Fruit fly (Drosophila melanogaster) whole organism, embryonic: ENCODE results near the gene SP555.

Experiments
- Asciz ChIP-seq: fragments of 200-800 bp; sonication (Bioruptor generic); optimal IDR thresholded peaks from 2 replicates; lab custom pipeline; 2017; ENCODE audit warnings: missing biosample characterization, mild to moderate bottlenecking, missing genetic modification characterization, missing genetic modification reagents
- B-H2 ChIP-seq: fragments of 200-800 bp; sonication (Bioruptor generic); optimal IDR thresholded peaks from 2 replicates; lab custom pipeline; 2018; ENCODE audit warnings: missing biosample characterization, mild to moderate bottlenecking, missing genetic modification characterization
- CG11456 ChIP-seq: fragments of 200-800 bp; sonication (Bioruptor generic); IDR thresholded peaks from 3 replicates; pipeline ENCODE4 v1.3.6; 2022; ENCODE audit warnings: missing biosample characterization, missing genetic modification characterization
- CG11560 ChIP-seq: fragments of 200-800 bp; sonication (Bioruptor generic); IDR thresholded peaks from 3 replicates; pipeline ENCODE4 v1.3.6; 2022; ENCODE audit warnings: missing biosample characterization, missing genetic modification characterization
- CG14710 ChIP-seq: fragments of 200-800 bp; sonication (Bioruptor generic); optimal IDR thresholded peaks from 3 replicates; lab custom pipeline; 2019; ENCODE audit warnings: missing biosample characterization, mild to moderate bottlenecking, missing genetic modification characterization, moderate library complexity
- CG17568 ChIP-seq: fragments of 200-800 bp; sonication (Bioruptor generic); optimal IDR thresholded peaks from 2 replicates; lab custom pipeline; 2018; ENCODE audit warnings: missing biosample characterization, mild to moderate bottlenecking, missing genetic modification characterization, moderate library complexity
- CG2199 ChIP-seq: fragments of 200-800 bp; sonication (Bioruptor generic); IDR thresholded peaks from 3 replicates; pipeline ENCODE4 v1.3.6; 2022; ENCODE audit warnings: missing biosample characterization, missing genetic modification characterization
- CG32767 ChIP-seq: fragments of 200-800 bp; sonication (Bioruptor generic); IDR thresholded peaks from 2 replicates; pipeline ENCODE4 v1.3.6; 2022; ENCODE audit warnings: missing biosample characterization, missing genetic modification characterization
- CG3281 ChIP-seq: fragments of 200-800 bp; sonication (Bioruptor generic); optimal IDR thresholded peaks from 3 replicates; lab custom pipeline; 2017; ENCODE audit warnings: missing biosample characterization, mild to moderate bottlenecking, missing genetic modification characterization
- CG4730 ChIP-seq: fragments of 200-800 bp; sonication (Bioruptor generic); IDR thresholded peaks from 2 replicates; pipeline ENCODE4 v1.3.6; 2022; ENCODE audit warnings: missing biosample characterization, missing genetic modification characterization
- CG7357 ChIP-seq: fragments of 200-800 bp; sonication (Bioruptor generic); IDR thresholded peaks from 3 replicates; pipeline ENCODE4 v1.3.6; 2022; ENCODE audit warnings: missing biosample characterization, missing genetic modification characterization
- CG8281 ChIP-seq: fragments of 200-800 bp; sonication (Bioruptor generic); optimal IDR thresholded peaks from 2 replicates; lab custom pipeline; 2018; ENCODE audit warnings: missing biosample characterization, mild to moderate bottlenecking, missing genetic modification characterization, moderate library complexity
- CG8359 ChIP-seq: fragments of 200-800 bp; sonication (Bioruptor generic); optimal IDR thresholded peaks from 2 replicates; lab custom pipeline; 2017; ENCODE audit warnings: missing biosample characterization, mild to moderate bottlenecking, missing genetic modification characterization, borderline replicate concordance
- CG8388 ChIP-seq: fragments of 200-800 bp; sonication (Bioruptor generic); optimal IDR thresholded peaks from 2 replicates; lab custom pipeline; 2019; ENCODE audit warnings: missing biosample characterization, mild to moderate bottlenecking, missing genetic modification characterization, moderate library complexity
- CG8478 ChIP-seq: fragments of >200 bp; optimal IDR thresholded peaks from 2 replicates; lab custom pipeline; 2018
- Camta ChIP-seq: fragments of 200-800 bp; sonication (Bioruptor generic); optimal IDR thresholded peaks from 2 replicates; lab custom pipeline; 2016; ENCODE audit warnings: missing biosample characterization, missing genetic modification characterization
- CrebB ChIP-seq: fragments of 200-800 bp; sonication (Bioruptor generic); optimal IDR thresholded peaks from 3 replicates; lab custom pipeline; 2018; ENCODE audit warnings: missing biosample characterization, mild to moderate bottlenecking, missing genetic modification characterization
- D19B ChIP-seq: fragments of 200-800 bp; sonication (Bioruptor generic); optimal IDR thresholded peaks from 2 replicates; lab custom pipeline; 2017; ENCODE audit warnings: missing biosample characterization, mild to moderate bottlenecking, missing genetic modification characterization
- Dp ChIP-seq: fragments of 200-800 bp; sonication (Bioruptor generic); optimal IDR thresholded peaks from 2 replicates; lab custom pipeline; 2018; ENCODE audit warnings: missing biosample characterization, mild to moderate bottlenecking, missing genetic modification characterization, moderate library complexity
- Drgx ChIP-seq: fragments of 200-800 bp; sonication (Bioruptor generic); IDR thresholded peaks from 2 replicates; pipeline ENCODE4 v1.3.6; 2022; ENCODE audit warnings: missing biosample characterization, missing genetic modification characterization
- ERR ChIP-seq: fragments of 200-800 bp; sonication (Bioruptor generic); optimal IDR thresholded peaks from 2 replicates; lab custom pipeline; 2016; ENCODE audit warnings: missing biosample characterization, missing genetic modification characterization
- H15 ChIP-seq: fragments of 200-800 bp; sonication (Bioruptor generic); IDR thresholded peaks from 3 replicates; pipeline ENCODE4 v1.3.6; 2022; ENCODE audit warnings: missing biosample characterization, missing genetic modification characterization
- Hmr ChIP-seq: fragments of 200-800 bp; sonication (Bioruptor generic); optimal IDR thresholded peaks from 3 replicates; lab custom pipeline; 2017; ENCODE audit warnings: mild to moderate bottlenecking, missing biosample characterization, missing genetic modification reagents, missing genetic modification characterization
- MTF-1 ChIP-seq: fragments of 200-800 bp; sonication (Bioruptor generic); optimal IDR thresholded peaks from 2 replicates; lab custom pipeline; 2018; ENCODE audit warnings: missing biosample characterization, mild to moderate bottlenecking, missing genetic modification characterization, borderline replicate concordance
- Max ChIP-seq: fragments of 200-800 bp; sonication (Bioruptor generic); optimal IDR thresholded peaks from 2 replicates; lab custom pipeline; 2016; ENCODE audit warnings: missing biosample characterization, mild to moderate bottlenecking, missing genetic modification characterization
- Med ChIP-seq: fragments of 200-800 bp; sonication (Bioruptor generic); peaks from one replicate; lab custom pipeline; 2016; ENCODE audit warnings: missing biosample characterization, missing genetic modification characterization, mild to moderate bottlenecking, inconsistent platforms, moderate library complexity
- Meics ChIP-seq: fragments of 200-800 bp; sonication (Bioruptor generic); optimal IDR thresholded peaks from 2 replicates; lab custom pipeline; 2017; ENCODE audit warnings: missing biosample characterization, mild to moderate bottlenecking, missing genetic modification characterization
- Rfx ChIP-seq: fragments of 200-800 bp; sonication (Bioruptor generic); IDR thresholded peaks from 2 replicates; pipeline ENCODE4 v1.3.6; 2022; ENCODE audit warnings: missing biosample characterization, missing genetic modification characterization
- Six4 ChIP-seq: fragments of 200-800 bp; sonication (Bioruptor generic); optimal IDR thresholded peaks from 2 replicates; lab custom pipeline; 2016; ENCODE audit warnings: missing biosample characterization, missing genetic modification characterization
- Sry-δ ChIP-seq: fragments of 200-800 bp; sonication (Bioruptor generic); optimal IDR thresholded peaks from 2 replicates; lab custom pipeline; 2016; ENCODE audit warnings: missing biosample characterization, missing genetic modification characterization
- YL-1 ChIP-seq: fragments of 200-800 bp; sonication (Bioruptor generic); optimal IDR thresholded peaks from 3 replicates; lab custom pipeline; 2017; ENCODE audit warnings: missing biosample characterization, mild to moderate bottlenecking, missing genetic modification characterization
- aop ChIP-seq: fragments of 200-800 bp; sonication (Bioruptor generic); IDR thresholded peaks from 2 replicates; pipeline ENCODE4 v1.3.6; 2022; ENCODE audit warnings: missing biosample characterization, missing genetic modification characterization
- ato ChIP-seq: fragments of 200-800 bp; sonication (Bioruptor generic); IDR thresholded peaks from 2 replicates; pipeline ENCODE4 v1.3.6; 2022; ENCODE audit warnings: missing biosample characterization, missing genetic modification characterization; ENCODE audit not compliant: partially characterized antibody
- bab2 ChIP-seq: fragments of 200-800 bp; sonication (Bioruptor generic); optimal IDR thresholded peaks from 2 replicates; lab custom pipeline; 2016; ENCODE audit warnings: missing biosample characterization, missing genetic modification characterization
- cato ChIP-seq: fragments of 200-800 bp; sonication (Bioruptor generic); optimal IDR thresholded peaks from 2 replicates; lab custom pipeline; 2016; ENCODE audit warnings: missing biosample characterization, missing genetic modification characterization, borderline replicate concordance
- dan ChIP-seq: fragments of 200-800 bp; sonication (Bioruptor generic); IDR thresholded peaks from 2 replicates; pipeline ENCODE4 v1.3.6; 2022; ENCODE audit warnings: missing biosample characterization, missing genetic modification characterization
- disco-r ChIP-seq: fragments of 200-800 bp; sonication (Bioruptor generic); optimal IDR thresholded peaks from 2 replicates; lab custom pipeline; 2016; ENCODE audit warnings: missing biosample characterization, missing genetic modification characterization
- emc ChIP-seq: fragments of 200-800 bp; sonication (Bioruptor generic); optimal IDR thresholded peaks from 2 replicates; lab custom pipeline; 2016; ENCODE audit warnings: missing biosample characterization, missing genetic modification characterization
- ewg ChIP-seq: fragments of 200-800 bp; sonication (Bioruptor generic); optimal IDR thresholded peaks from 3 replicates; lab custom pipeline; 2017; ENCODE audit warnings: mild to moderate bottlenecking, missing biosample characterization, missing genetic modification reagents, missing genetic modification characterization
- ham ChIP-seq: fragments of 200-800 bp; sonication (Bioruptor generic); IDR thresholded peaks from 2 replicates; pipeline ENCODE4 v1.3.6; 2022; ENCODE audit warnings: missing biosample characterization, missing genetic modification characterization
- mld ChIP-seq: fragments of 200-800 bp; sonication (Bioruptor generic); IDR thresholded peaks from 3 replicates; pipeline ENCODE4 v1.3.6; 2022; ENCODE audit warnings: missing biosample characterization, missing genetic modification characterization; ENCODE audit not compliant: partially characterized antibody
- odd ChIP-seq: fragments of 200-800 bp; sonication (Bioruptor generic); optimal IDR thresholded peaks from 2 replicates; lab custom pipeline; 2017; ENCODE audit warnings: missing biosample characterization, mild to moderate bottlenecking, missing genetic modification characterization
- phol ChIP-seq: fragments of 200-800 bp; sonication (Bioruptor generic); optimal IDR thresholded peaks from 3 replicates; lab custom pipeline; 2018; ENCODE audit warnings: missing biosample characterization, mild to moderate bottlenecking, missing genetic modification characterization, moderate library complexity
- pnt ChIP-seq: fragments of 200-800 bp; sonication (Bioruptor generic); optimal IDR thresholded peaks from 3 replicates; lab custom pipeline; 2016; ENCODE audit warnings: missing biosample characterization, missing genetic modification characterization
- ro ChIP-seq: fragments of 200-800 bp; sonication (Bioruptor generic); IDR thresholded peaks from 2 replicates; pipeline ENCODE4 v1.3.6; 2022; ENCODE audit warnings: missing biosample characterization, missing genetic modification characterization
- salm ChIP-seq: fragments of 200-800 bp; sonication (Bioruptor generic); optimal IDR thresholded peaks from 2 replicates; lab custom pipeline; 2018; ENCODE audit warnings: missing biosample characterization, mild to moderate bottlenecking, missing genetic modification characterization
- sd ChIP-seq: fragments of 200-800 bp; sonication (Bioruptor generic); optimal IDR thresholded peaks from 3 replicates; lab custom pipeline; 2018; ENCODE audit warnings: missing biosample characterization, mild to moderate bottlenecking, missing genetic modification characterization, moderate library complexity
- sug ChIP-seq: fragments of 200-800 bp; optimal IDR thresholded peaks from 2 replicates; lab custom pipeline; 2019; ENCODE audit warnings: missing biosample characterization, mild to moderate bottlenecking, missing genetic modification characterization, moderate library complexity
- ttk ChIP-seq: fragments of 200-800 bp; sonication (Bioruptor generic); IDR thresholded peaks from 2 replicates; pipeline ENCODE4 v2.1.2; 2022; ENCODE audit warnings: missing biosample characterization, missing genetic modification characterization

SP555 gene

dm6 chr2L:5004677-5005463, 32.6 kb upstream of the SP555 start (continued):
- TF ChIP-seq ewg (GFP tag; lab: Kevin White, UChicago) (peak; percentile 97), salm (tag; lab: Kevin White, UChicago) (peak; percentile 84), B-H2 (GFP tag; lab: Kevin White, UChicago) (peak; percentile 97), ERR (GFP tag; lab: Kevin White, UChicago) (peak; percentile 95), CG11560 (tag; lab: Robert Waterston, UW) (peak; percentile 85), Max (GFP tag; lab: Kevin White, UChicago) (peak; percentile 85), ro (GFP tag; lab: Robert Waterston, UW) (peak; percentile 88), CG3281 (GFP tag; lab: Kevin White, UChicago) (peak; percentile 95), bab2 (GFP tag; lab: Kevin White, UChicago) (peak; percentile 96), CG8359 (peak; percentile 71), sd (tag; lab: Kevin White, UChicago) (peak; percentile 80), Dp (GFP tag; lab: Kevin White, UChicago) (no peak), YL-1 (GFP tag; lab: Kevin White, UChicago) (peak; percentile 60), CG2199 (peak; percentile 79; the same call in 2 of the 3 replicates), aop (GFP tag; lab: Robert Waterston, UW) (peak; percentile 84), CG7357 (GFP tag; lab: Robert Waterston, UW) (peak; percentile 87), Rfx (GFP tag; lab: Robert Waterston, UW) (peak; percentile 98), cato (GFP tag; lab: Kevin White, UChicago) (peak; percentile 77), Sry-δ (GFP tag; lab: Kevin White, UChicago) (peak; percentile 69), CG8281 (tag; lab: Kevin White, UChicago) (peak; percentile 84), D19B (GFP tag; lab: Kevin White, UChicago) (peak; percentile 84), ham (peak; percentile 75; the same call in 1 of the 2 replicates), CrebB (tag; lab: Kevin White, UChicago) (peak; percentile 92), Med (GFP tag; lab: Kevin White, UChicago) (peak; percentile 99), odd (GFP tag; lab: Kevin White, UChicago) (peak; percentile 88), CG8388 (GFP tag; lab: Kevin White, UChicago) (peak; percentile 91), emc (peak; percentile 89), ato (no peak), disco-r (GFP tag; lab: Kevin White, UChicago) (peak; percentile 86), CG8478 (lab: Kevin White, UChicago) (no peak), H15 (GFP tag; lab: Robert Waterston, UW) (peak; percentile 96), Asciz (GFP tag; lab: Kevin White, UChicago) (peak; percentile 89), CG11456 (peak; percentile 96), phol (tag; lab: Kevin White, UChicago) (peak; percentile 90), mld (GFP tag; lab: Robert Waterston, UW) (no peak), Hmr (GFP tag; lab: Kevin White, UChicago) (peak; percentile 98), MTF-1 (GFP tag; lab: Kevin White, UChicago) (peak; percentile 76), Meics (GFP tag; lab: Kevin White, UChicago) (peak; percentile 97), Six4 (GFP tag; lab: Kevin White, UChicago) (peak; percentile 91), Camta (GFP tag; lab: Kevin White, UChicago) (peak; percentile 92), CG4730 (GFP tag; lab: Robert Waterston, UW) (peak; percentile 94), CG32767 (peak; percentile 93), CG17568 (GFP tag; lab: Kevin White, UChicago) (peak; percentile 90), dan (GFP tag; lab: Robert Waterston, UW) (peak; percentile 78), Drgx (GFP tag; lab: Robert Waterston, UW) (peak; percentile 91), CG14710 (peak; percentile 84), ttk (GFP tag; lab: Robert Waterston, UW) (peak; percentile 93), pnt (peak; percentile 94), sug (tag; lab: Kevin White, UChicago) (peak; percentile 92)
